Fruit fly (Drosophila melanogaster) whole organism, prepupa: Measurements from ENCODE around the gene CG43163.

Experiments
- CG6276 ChIP-seq: fragments of 200-800 bp; sonication (Bioruptor generic); optimal IDR thresholded peaks from 2 replicates; lab custom pipeline; 2017; ENCODE audit warnings: missing biosample characterization, mild to moderate bottlenecking, missing genetic modification characterization
- CG9139 ChIP-seq: fragments of 200-800 bp; sonication (Bioruptor generic); optimal IDR thresholded peaks from 3 replicates; lab custom pipeline; 2017; ENCODE audit warnings: missing biosample characterization, mild to moderate bottlenecking, missing genetic modification characterization
- Ets96B ChIP-seq: fragments of 200-800 bp; optimal IDR thresholded peaks from 2 replicates; lab custom pipeline; 2019; ENCODE audit warnings: missing biosample characterization, mild to moderate bottlenecking, missing genetic modification characterization, moderate library complexity
- OdsH ChIP-seq: fragments of 200-800 bp; sonication (Bioruptor generic); optimal IDR thresholded peaks from 3 replicates; lab custom pipeline; 2016; ENCODE audit warnings: missing biosample characterization, missing genetic modification characterization
- fd59A ChIP-seq: fragments of 200-800 bp; sonication (Bioruptor generic); optimal IDR thresholded peaks from 2 replicates; lab custom pipeline; 2017; ENCODE audit warnings: missing biosample characterization, mild to moderate bottlenecking, missing genetic modification characterization, missing genetic modification reagents
- fkh ChIP-seq: fragments of 200-800 bp; sonication (Bioruptor generic); optimal IDR thresholded peaks from 3 replicates; lab custom pipeline; 2017; ENCODE audit warnings: missing biosample characterization, mild to moderate bottlenecking, missing genetic modification characterization, moderate library complexity
- vri ChIP-seq: fragments of 200-800 bp; sonication (Bioruptor generic); optimal IDR thresholded peaks from 3 replicates; lab custom pipeline; 2016; ENCODE audit warnings: missing biosample characterization, mild to moderate bottlenecking, missing genetic modification characterization

DNA sequence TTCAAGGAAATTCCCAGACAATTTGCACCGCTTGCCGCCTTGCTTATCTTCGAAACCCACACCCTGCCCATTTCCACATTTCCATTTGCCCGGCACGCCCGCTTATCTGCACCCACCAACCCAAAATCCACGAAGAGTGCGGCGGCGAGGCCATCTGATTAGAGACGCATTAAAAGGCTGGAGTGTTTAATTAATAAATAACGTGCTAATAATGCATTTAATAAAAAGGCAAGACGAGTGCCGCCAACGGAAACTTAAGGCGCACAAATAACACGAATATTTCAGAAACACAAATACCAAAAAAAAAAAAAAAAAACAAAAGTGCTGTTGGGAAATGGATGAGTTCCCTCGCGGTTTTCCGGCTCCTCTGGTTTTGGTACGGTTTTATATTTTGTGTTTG lies 54.0 kb downstream of the CG43163 start:
- TF ChIP-seq CG9139 (GFP tag; lab: Kevin White, UChicago) (no peak), vri (GFP tag; lab: Kevin White, UChicago) (no peak), Ets96B (no peak), OdsH (GFP tag; lab: Kevin White, UChicago) (no peak), fkh (no peak), fd59A (GFP tag; lab: Kevin White, UChicago) (no peak), CG6276 (no peak)
